Fruit fly (Drosophila melanogaster) whole organism, embryonic: ENCODE measurements around the gene CG8236.
A peak's percentile ranks its signal among the peaks of the same experiment; 100 is the strongest.

Source experiments
- Ada2b ChIP-seq: fragments of 200-800 bp; sonication (Bioruptor generic); IDR thresholded peaks from 2 replicates; pipeline ENCODE4 v1.3.6; 2022; ENCODE audit warnings: missing biosample characterization, missing genetic modification characterization
- C15 ChIP-seq: fragments of 200-800 bp; sonication (Bioruptor generic); IDR thresholded peaks from 3 replicates; pipeline ENCODE4 v1.3.6; 2022; ENCODE audit warnings: missing biosample characterization, missing genetic modification characterization
- CG10543 ChIP-seq: fragments of 200-800 bp; sonication (Bioruptor generic); optimal IDR thresholded peaks from 3 replicates; lab custom pipeline; 2017; ENCODE audit warnings: missing biosample characterization, mild to moderate bottlenecking, missing genetic modification characterization, moderate library complexity
- CG10654 ChIP-seq: fragments of 200-800 bp; sonication (Bioruptor generic); optimal IDR thresholded peaks from 2 replicates; lab custom pipeline; 2016; ENCODE audit warnings: missing biosample characterization, missing genetic modification characterization
- CG10959 ChIP-seq: fragments of 200-800 bp; sonication (Bioruptor generic); IDR thresholded peaks from 2 replicates; pipeline ENCODE4 v1.3.6; 2022; ENCODE audit warnings: missing biosample characterization, missing genetic modification characterization
- CG12155 ChIP-seq: fragments of 200-800 bp; sonication (Bioruptor generic); optimal IDR thresholded peaks from 3 replicates; lab custom pipeline; 2016; ENCODE audit warnings: missing biosample characterization, missing genetic modification characterization
- CG13296 ChIP-seq: fragments of 200-800 bp; sonication (Bioruptor generic); optimal IDR thresholded peaks from 3 replicates; lab custom pipeline; 2018; ENCODE audit warnings: missing biosample characterization, mild to moderate bottlenecking, missing genetic modification characterization
- CG16815 ChIP-seq: fragments of 200-800 bp; sonication (Bioruptor generic); optimal IDR thresholded peaks from 3 replicates; lab custom pipeline; 2017; ENCODE audit warnings: missing biosample characterization, mild to moderate bottlenecking, missing genetic modification characterization
- CG1792 ChIP-seq: fragments of 200-800 bp; sonication (Bioruptor generic); optimal IDR thresholded peaks from 2 replicates; lab custom pipeline; 2016; ENCODE audit warnings: missing biosample characterization, missing genetic modification characterization
- CG18476 ChIP-seq: fragments of 200-800 bp; sonication (Bioruptor generic); optimal IDR thresholded peaks from 2 replicates; lab custom pipeline; 2016; ENCODE audit warnings: missing biosample characterization, mild to moderate bottlenecking, missing genetic modification characterization
- CG3065 ChIP-seq: fragments of 200-800 bp; sonication (Bioruptor generic); optimal IDR thresholded peaks from 2 replicates; lab custom pipeline; 2016; ENCODE audit warnings: missing biosample characterization, missing genetic modification characterization
- CG31388 ChIP-seq: fragments of 200-800 bp; sonication (Bioruptor generic); optimal IDR thresholded peaks from 2 replicates; lab custom pipeline; 2016; ENCODE audit warnings: missing biosample characterization, missing genetic modification characterization
- CG32772 ChIP-seq: fragments of 200-800 bp; sonication (Bioruptor generic); IDR thresholded peaks from 2 replicates; pipeline ENCODE4 v1.3.6; 2022; ENCODE audit warnings: missing biosample characterization, missing genetic modification characterization
- CG3281 ChIP-seq: fragments of 200-800 bp; sonication (Bioruptor generic); optimal IDR thresholded peaks from 3 replicates; lab custom pipeline; 2017; ENCODE audit warnings: missing biosample characterization, mild to moderate bottlenecking, missing genetic modification characterization
- CG33557 ChIP-seq: fragments of 200-800 bp; sonication (Bioruptor generic); optimal IDR thresholded peaks from 2 replicates; lab custom pipeline; 2019; ENCODE audit warnings: missing biosample characterization, mild to moderate bottlenecking, missing genetic modification characterization, moderate library complexity
- CG3726 ChIP-seq: fragments of 200-800 bp; sonication (Bioruptor generic); IDR thresholded peaks from 3 replicates; pipeline ENCODE4, ENCODE4 v1.3.6; 2022; ENCODE audit warnings: missing biosample characterization, missing genetic modification characterization
- CG7839 ChIP-seq: fragments of 200-800 bp; sonication (Bioruptor generic); optimal IDR thresholded peaks from 3 replicates; lab custom pipeline; 2018; ENCODE audit warnings: missing biosample characterization, mild to moderate bottlenecking, missing genetic modification characterization, moderate library complexity
- CG7987 ChIP-seq: fragments of 200-800 bp; sonication (Bioruptor generic); optimal IDR thresholded peaks from 2 replicates; lab custom pipeline; 2018; ENCODE audit warnings: missing biosample characterization, mild to moderate bottlenecking, missing genetic modification characterization, moderate library complexity
- CG8281 ChIP-seq: fragments of 200-800 bp; sonication (Bioruptor generic); optimal IDR thresholded peaks from 2 replicates; lab custom pipeline; 2018; ENCODE audit warnings: missing biosample characterization, mild to moderate bottlenecking, missing genetic modification characterization, moderate library complexity
- CG8290 ChIP-seq, 3 experiments: fragments of 200-800 bp; sonication (Bioruptor generic); optimal IDR thresholded peaks; 2 replicates each; lab custom pipeline; 2016 to 2019; ENCODE audit warnings: missing biosample characterization in 3 of 3, missing genetic modification characterization in 3 of 3, mild to moderate bottlenecking in 2 of 3, moderate library complexity in 1 of 3
- Deaf1 ChIP-seq: fragments of 200-800 bp; optimal IDR thresholded peaks from 3 replicates; lab custom pipeline; 2019; ENCODE audit warnings: missing biosample characterization, mild to moderate bottlenecking, missing genetic modification characterization, moderate library complexity
- Dfd ChIP-seq, 2 experiments: fragments of >200 bp; optimal IDR thresholded peaks; 2 replicates each; lab custom pipeline; 2017; ENCODE audit warnings: missing biosample characterization in 2 of 2, missing genetic modification characterization in 2 of 2
- Gug ChIP-seq: fragments of 200-800 bp; sonication (Bioruptor generic); IDR thresholded peaks from 4 replicates; pipeline ENCODE4 v1.3.6; 2022; ENCODE audit warnings: missing biosample characterization, missing genetic modification characterization
- Mad ChIP-seq: fragments of 200-800 bp; sonication (Bioruptor generic); optimal IDR thresholded peaks from 2 replicates; lab custom pipeline; 2016; ENCODE audit warnings: missing biosample characterization, missing genetic modification characterization
- NC2α ChIP-seq: fragments of 200-800 bp; sonication (Bioruptor generic); optimal IDR thresholded peaks from 2 replicates; lab custom pipeline; 2016; ENCODE audit warnings: missing biosample characterization, missing genetic modification characterization
- Opbp ChIP-seq: fragments of 200-800 bp; sonication (Bioruptor generic); IDR thresholded peaks from 3 replicates; pipeline ENCODE4 v1.3.6; 2022; ENCODE audit warnings: missing biosample characterization, missing genetic modification characterization; ENCODE audit not compliant: partially characterized antibody
- Sry-β ChIP-seq: fragments of 200-800 bp; sonication (Bioruptor generic); optimal IDR thresholded peaks from 2 replicates; lab custom pipeline; 2018; ENCODE audit warnings: missing biosample characterization, mild to moderate bottlenecking, missing genetic modification characterization, moderate library complexity
- Ssrp ChIP-seq: fragments of 200-800 bp; sonication (Bioruptor generic); optimal IDR thresholded peaks from 2 replicates; lab custom pipeline; 2018; ENCODE audit warnings: missing biosample characterization, mild to moderate bottlenecking, missing genetic modification characterization, moderate library complexity
- dan ChIP-seq: fragments of 200-800 bp; sonication (Bioruptor generic); IDR thresholded peaks from 2 replicates; pipeline ENCODE4 v1.3.6; 2022; ENCODE audit warnings: missing biosample characterization, missing genetic modification characterization
- disco-r ChIP-seq: fragments of 200-800 bp; sonication (Bioruptor generic); optimal IDR thresholded peaks from 2 replicates; lab custom pipeline; 2016; ENCODE audit warnings: missing biosample characterization, missing genetic modification characterization
- dmrt99B ChIP-seq: fragments of 200-800 bp; sonication (Bioruptor generic); optimal IDR thresholded peaks from 2 replicates; lab custom pipeline; 2018; ENCODE audit warnings: missing biosample characterization, mild to moderate bottlenecking, missing genetic modification characterization, moderate library complexity
- dpn ChIP-seq, 2 experiments: fragments of 200-800 bp; sonication (Bioruptor generic); optimal IDR thresholded peaks; 3 replicates each; lab custom pipeline; 2016; ENCODE audit warnings: missing biosample characterization in 2 of 2, missing genetic modification characterization in 2 of 2
- dysf ChIP-seq: fragments of 200-800 bp; sonication (Bioruptor generic); IDR thresholded peaks from 3 replicates; pipeline ENCODE4 v1.3.6; 2022; ENCODE audit warnings: missing biosample characterization, missing genetic modification characterization
- exex ChIP-seq: fragments of 200-800 bp; sonication (Bioruptor generic); optimal IDR thresholded peaks from 4 replicates; lab custom pipeline; 2018; ENCODE audit warnings: missing biosample characterization, mild to moderate bottlenecking, missing genetic modification characterization, moderate library complexity
- eyg ChIP-seq: fragments of 200-800 bp; sonication (Bioruptor generic); optimal IDR thresholded peaks from 3 replicates; lab custom pipeline; 2016; ENCODE audit warnings: missing biosample characterization, missing genetic modification characterization
- fd3F ChIP-seq: fragments of 200-800 bp; sonication (Bioruptor generic); optimal IDR thresholded peaks from 2 replicates; lab custom pipeline; 2018; ENCODE audit warnings: missing biosample characterization, mild to moderate bottlenecking, missing genetic modification characterization, moderate library complexity
- hkb ChIP-seq, 2 experiments: fragments of 200-800 bp in 1 of 2; fragments of >200 bp in 1 of 2; sonication (Bioruptor generic) in 1 of 2; IDR thresholded peaks in 1 of 2; optimal IDR thresholded peaks in 1 of 2; 2 replicates each; pipeline versions ENCODE4 v1.3.6 to Lab custom; 2017 to 2022; ENCODE audit warnings: missing biosample characterization in 1 of 2, missing genetic modification characterization in 1 of 2
- nau ChIP-seq: fragments of 200-800 bp; sonication (Bioruptor generic); optimal IDR thresholded peaks from 3 replicates; lab custom pipeline; 2017; ENCODE audit warnings: missing biosample characterization, mild to moderate bottlenecking, missing genetic modification characterization, missing genetic modification reagents
- nerfin-1 ChIP-seq: fragments of 200-800 bp; sonication (Bioruptor generic); optimal IDR thresholded peaks from 3 replicates; lab custom pipeline; 2019; ENCODE audit warnings: missing biosample characterization, mild to moderate bottlenecking, missing genetic modification characterization, moderate library complexity
- nmo ChIP-seq: fragments of 200-800 bp; sonication (Bioruptor generic); optimal IDR thresholded peaks from 2 replicates; lab custom pipeline; 2018; ENCODE audit warnings: missing biosample characterization, mild to moderate bottlenecking, missing genetic modification characterization, moderate library complexity
- org-1 ChIP-seq: fragments of 200-800 bp; sonication (Bioruptor generic); optimal IDR thresholded peaks from 2 replicates; lab custom pipeline; 2017; ENCODE audit warnings: missing biosample characterization, missing genetic modification characterization
- peb ChIP-seq: fragments of 200-800 bp; sonication (Bioruptor generic); IDR thresholded peaks from 2 replicates; pipeline ENCODE4 v1.3.6; 2022; ENCODE audit warnings: missing biosample characterization, missing genetic modification characterization
- psq ChIP-seq: fragments of 200-800 bp; sonication (Bioruptor generic); optimal IDR thresholded peaks from 2 replicates; lab custom pipeline; 2017; ENCODE audit warnings: missing biosample characterization, missing genetic modification characterization
- sc ChIP-seq, 3 experiments: fragments of >200 bp in 2 of 3; fragments of 200-800 bp in 1 of 3; sonication (Bioruptor generic) in 1 of 3; optimal IDR thresholded peaks; 2 replicates in 2 of 3; 3 replicates in 1 of 3; lab custom pipeline; 2017; ENCODE audit warnings: mild to moderate bottlenecking in 1 of 3, missing biosample characterization in 1 of 3, missing genetic modification characterization in 1 of 3, missing genetic modification reagents in 1 of 3
- schlank ChIP-seq: fragments of 200-800 bp; sonication (Bioruptor generic); optimal IDR thresholded peaks from 2 replicates; lab custom pipeline; 2018; ENCODE audit warnings: missing biosample characterization, mild to moderate bottlenecking, missing genetic modification characterization
- sens-2 ChIP-seq: fragments of 200-800 bp; sonication (Bioruptor generic); IDR thresholded peaks from 2 replicates; pipeline ENCODE4 v1.3.6; 2022; ENCODE audit warnings: missing biosample characterization, missing genetic modification characterization
- sna ChIP-seq: fragments of 200-800 bp; sonication (Bioruptor generic); IDR thresholded peaks from 2 replicates; pipeline ENCODE4 v1.3.6; 2022; ENCODE audit warnings: missing biosample characterization, missing genetic modification characterization; ENCODE audit not compliant: partially characterized antibody
- sob ChIP-seq: fragments of 200-800 bp; sonication (Bioruptor generic); IDR thresholded peaks from 2 replicates; pipeline ENCODE4 v1.3.6; 2022; ENCODE audit warnings: missing biosample characterization, missing genetic modification characterization
- zf30C ChIP-seq: fragments of 200-800 bp; sonication (Bioruptor generic); optimal IDR thresholded peaks from 3 replicates; lab custom pipeline; 2018; ENCODE audit warnings: missing biosample characterization, mild to moderate bottlenecking, missing genetic modification characterization

Gene CG8236

dm6 chr3R:8801126-8801762 lies 32.0 kb downstream of the CG8236 start, which contains the start of the genes Pif1A, Pif1B and CCT7 (continued):
- no peak for TF ChIP-seq CG10543 (GFP tag; lab: Kevin White, UChicago)
- no peak for TF ChIP-seq dan (GFP tag; lab: Robert Waterston, UW)
- peak; percentile 26 for TF ChIP-seq CG12155 (GFP tag; lab: Kevin White, UChicago)
- TF ChIP-seq Mad (GFP tag; lab: Kevin White, UChicago), result no peak
- TF ChIP-seq psq (GFP tag; lab: Kevin White, UChicago), result no peak
- TF ChIP-seq Gug (GFP tag; lab: Robert Waterston, UW), result no peak
- TF ChIP-seq CG3281 (GFP tag; lab: Kevin White, UChicago), result peak; percentile 15
- no peak for TF ChIP-seq CG3065 (GFP tag; lab: Kevin White, UChicago)
- peak; percentile 25 to 45 for TF ChIP-seq dpn (GFP tag; optimal IDR thresholded peaks at IDR 0.05; lab: Kevin White, UChicago)
- TF ChIP-seq CG8281 (tag; lab: Kevin White, UChicago), result no peak
- no peak for TF ChIP-seq CG10959 (GFP tag; lab: Robert Waterston, UW)
- TF ChIP-seq CG31388 (GFP tag; lab: Kevin White, UChicago), result no peak
- no peak for TF ChIP-seq dysf
- no peak for TF ChIP-seq Ada2b
- TF ChIP-seq nau (GFP tag; lab: Kevin White, UChicago), result no peak
- no peak for TF ChIP-seq CG10654
- no peak for TF ChIP-seq zf30C (GFP tag; lab: Kevin White, UChicago)
- TF ChIP-seq hkb (optimal IDR thresholded peaks at IDR 0.05; lab: Kevin White, UChicago), result peak; percentile 37
- TF ChIP-seq hkb (GFP tag; IDR thresholded peaks at IDR 0.05; lab: Robert Waterston, UW), result 0 out of 2 replicates have a peak, but pooled peaks have one; percentile 8
- TF ChIP-seq Ssrp (tag; lab: Kevin White, UChicago), result no peak
- TF ChIP-seq CG18476 (GFP tag; lab: Kevin White, UChicago), result peak; percentile 28
- no peak for TF ChIP-seq CG32772
- no peak for TF ChIP-seq fd3F
- TF ChIP-seq sob (GFP tag; lab: Robert Waterston, UW), result no peak
- no peak for TF ChIP-seq CG16815 (GFP tag; lab: Kevin White, UChicago)
- peak; percentile 47 for TF ChIP-seq nmo (GFP tag; lab: Kevin White, UChicago)
- no peak for TF ChIP-seq sc (optimal IDR thresholded peaks at IDR 0.05; lab: Kevin White, UChicago)
- no peak for TF ChIP-seq sc (GFP tag; optimal IDR thresholded peaks at IDR 0.05; lab: Kevin White, UChicago)
- no peak for TF ChIP-seq CG13296 (GFP tag; lab: Kevin White, UChicago)
- no peak for TF ChIP-seq C15 (GFP tag; lab: Robert Waterston, UW)
- TF ChIP-seq CG7839 (tag; lab: Kevin White, UChicago), result no peak
- no peak for TF ChIP-seq sens-2
- peak; percentile 10 for TF ChIP-seq nerfin-1 (tag; lab: Kevin White, UChicago)
- TF ChIP-seq Sry-β (GFP tag; lab: Kevin White, UChicago), result no peak
- no peak for TF ChIP-seq Dfd (GFP tag; optimal IDR thresholded peaks at IDR 0.05; lab: Kevin White, UChicago)
- no peak for TF ChIP-seq CG33557 (GFP tag; lab: Kevin White, UChicago)
- no peak for TF ChIP-seq dmrt99B (tag; lab: Kevin White, UChicago)
- TF ChIP-seq CG8290 (GFP tag; optimal IDR thresholded peaks at IDR 0.05; lab: Kevin White, UChicago), result no peak
- no peak for TF ChIP-seq CG8290 (tag; optimal IDR thresholded peaks at IDR 0.05; lab: Kevin White, UChicago)
- no peak for TF ChIP-seq disco-r (GFP tag; lab: Kevin White, UChicago)
- no peak for TF ChIP-seq eyg (GFP tag; lab: Kevin White, UChicago)
- TF ChIP-seq peb (GFP tag; lab: Robert Waterston, UW), result no peak
- no peak for TF ChIP-seq CG3726 (GFP tag; lab: Robert Waterston, UW)
- no peak for TF ChIP-seq NC2α (GFP tag; lab: Kevin White, UChicago)
- no peak for TF ChIP-seq CG1792 (GFP tag; lab: Kevin White, UChicago)
- no peak for TF ChIP-seq Deaf1
- TF ChIP-seq Opbp (GFP tag; lab: Robert Waterston, UW), result peak; percentile 83
- peak; percentile 97 for TF ChIP-seq sna (GFP tag; lab: Robert Waterston, UW)
- no peak for TF ChIP-seq org-1 (GFP tag; lab: Kevin White, UChicago)
- TF ChIP-seq exex (tag; lab: Kevin White, UChicago), result peak; percentile 24
- no peak for TF ChIP-seq schlank (tag; lab: Kevin White, UChicago)
- no peak for TF ChIP-seq CG7987 (GFP tag; lab: Kevin White, UChicago)
